Comparison of ENCODE assay signal across 4 worm cellular contexts in the genomic region with DNA sequence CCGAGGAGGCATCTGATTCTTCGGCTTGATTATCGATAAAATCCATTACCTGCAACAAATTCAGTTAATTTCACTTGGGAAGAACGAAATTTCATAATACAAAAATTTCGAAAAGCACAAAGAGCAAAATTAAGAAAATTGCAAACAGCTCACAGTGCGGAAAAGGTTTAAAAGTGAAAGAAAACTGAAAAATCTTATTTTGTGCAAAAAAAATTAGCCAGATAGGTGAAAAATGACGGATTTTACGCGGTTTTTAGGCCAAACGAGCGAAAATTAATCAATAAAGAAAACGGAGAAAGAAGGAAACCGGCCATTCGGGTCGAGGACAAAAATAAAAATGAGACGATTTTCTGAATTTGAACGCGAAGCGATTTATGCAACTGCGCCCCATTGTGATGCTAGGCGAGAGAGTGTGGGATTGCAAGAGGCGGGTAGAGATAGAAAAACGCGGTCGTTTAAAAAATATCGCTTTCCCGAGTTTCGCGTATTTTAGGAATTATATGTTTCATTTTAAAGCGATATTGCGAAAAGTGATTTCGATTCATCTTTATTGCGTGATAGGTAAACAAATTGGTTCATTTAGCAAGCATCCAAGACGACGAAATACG.
TF ChIP-seq lines count a peak whose summit lies in the region.

A gene (minus strand): TSS at position 51 of the 608 bp plus-strand sequence.

TF ChIP-seq in whole organism, L1 larva, 84 proteins besides CTCF, POLR2A, EP300 and RAD21 (continued from another document):
- TF ChIP-seq mab-9 (GFP tag; IDR thresholded peaks at IDR 0.05; lab: Robert Waterston, UW), result peak; percentile 40; the same call in 1 of the 2 replicates
- peak; percentile 72 for TF ChIP-seq xbp-1 (tag; optimal IDR thresholded peaks at IDR 0.05; lab: Kevin White, UChicago)
- no peak for TF ChIP-seq nhr-84 (tag; optimal IDR thresholded peaks at IDR 0.05; lab: Kevin White, UChicago)
- peak; percentile 71 for TF ChIP-seq skn-1 (tag; optimal IDR thresholded peaks at IDR 0.05; lab: Kevin White, UChicago)
- no peak for TF ChIP-seq hpl-2 (GFP tag; optimal IDR thresholded peaks at IDR 0.05; lab: Kevin White, UChicago)
- TF ChIP-seq nhr-20 (tag; optimal IDR thresholded peaks at IDR 0.05; lab: Kevin White, UChicago), result peak; percentile 67
- TF ChIP-seq elt-3 (tag; optimal IDR thresholded peaks at IDR 0.05; lab: Kevin White, UChicago), result peak in 1 of 6 experiments; percentile 38
- peak; percentile 76 for TF ChIP-seq nhr-19 (GFP tag; conservative IDR thresholded peaks at IDR 0.05; lab: Robert Waterston, UW)
- peak; percentile 95 to 97 (median 96) for TF ChIP-seq dpl-1 (GFP tag; optimal IDR thresholded peaks at IDR 0.05; lab: Kevin White, UChicago)
- peak; percentile 74 for TF ChIP-seq lin-15B (tag; optimal IDR thresholded peaks at IDR 0.05; lab: Kevin White, UChicago)
- TF ChIP-seq lsy-2 (tag; optimal IDR thresholded peaks at IDR 0.05; lab: Kevin White, UChicago), result peak in 1 of 2 experiments; percentile 76
- peak; percentile 77 for TF ChIP-seq snu-23 (GFP tag; optimal IDR thresholded peaks at IDR 0.05; lab: Kevin White, UChicago)
- peak; percentile 28 for TF ChIP-seq nhr-77 (tag; optimal IDR thresholded peaks at IDR 0.05; lab: Kevin White, UChicago)
- TF ChIP-seq unc-62 (GFP tag; optimal IDR thresholded peaks at IDR 0.05; lab: Kevin White, UChicago), result no peak
- no peak for TF ChIP-seq mef-2 (tag; optimal IDR thresholded peaks at IDR 0.05; lab: Kevin White, UChicago)
- TF ChIP-seq isw-1 (GFP tag; IDR thresholded peaks at IDR 0.05; lab: Robert Waterston, UW), result peak; percentile 75
- peak; percentile 54 for TF ChIP-seq nhr-90 (tag; optimal IDR thresholded peaks at IDR 0.05; lab: Kevin White, UChicago; ENCODE audit: poor library complexity)
- TF ChIP-seq lin-39 (tag; optimal IDR thresholded peaks at IDR 0.05; lab: Kevin White, UChicago), result peak; percentile 59
- no peak for TF ChIP-seq alr-1 (tag; optimal IDR thresholded peaks at IDR 0.05; lab: Kevin White, UChicago; ENCODE audit: borderline replicate concordance)
- TF ChIP-seq nhr-71 (tag; optimal IDR thresholded peaks at IDR 0.05; lab: Kevin White, UChicago), result peak; percentile 79
- TF ChIP-seq efl-1 (optimal IDR thresholded peaks at IDR 0.05; lab: Kevin White, UChicago), result peak; percentile 76 to 97
- peak; percentile 97 to 100 for TF ChIP-seq efl-1 (GFP tag; optimal IDR thresholded peaks at IDR 0.05 in 1 of 2; lab: Kevin White, UChicago)
- no peak for TF ChIP-seq nhr-76 (tag; optimal IDR thresholded peaks at IDR 0.05; lab: Kevin White, UChicago)
- TF ChIP-seq swsn-7 (tag; optimal IDR thresholded peaks at IDR 0.05; lab: Kevin White, UChicago), result peak; percentile 61

TF ChIP-seq in whole organism, L2 larva, 48 proteins besides CTCF, POLR2A, EP300 and RAD21 (continued from another document):
- TF ChIP-seq nhr-77 (tag; optimal IDR thresholded peaks at IDR 0.05; lab: Kevin White, UChicago), result no peak
- peak; percentile 71 for TF ChIP-seq nhr-129 (tag; optimal IDR thresholded peaks at IDR 0.05; lab: Kevin White, UChicago)
- no peak for TF ChIP-seq nhr-6 (tag; optimal IDR thresholded peaks at IDR 0.05; lab: Kevin White, UChicago)
- TF ChIP-seq sma-3 (GFP tag; optimal IDR thresholded peaks at IDR 0.05; lab: Kevin White, UChicago), result peak; percentile 45
- no peak for TF ChIP-seq skn-1 (tag; optimal IDR thresholded peaks at IDR 0.05; lab: Kevin White, UChicago)
- TF ChIP-seq nhr-23 (tag; optimal IDR thresholded peaks at IDR 0.05; lab: Kevin White, UChicago), result no peak
- TF ChIP-seq nhr-12 (tag; optimal IDR thresholded peaks at IDR 0.05; lab: Kevin White, UChicago), result no peak
- TF ChIP-seq lsy-2 (tag; optimal IDR thresholded peaks at IDR 0.05; lab: Kevin White, UChicago), result peak; percentile 56 to 81
- TF ChIP-seq unc-39 (tag; optimal IDR thresholded peaks at IDR 0.05; lab: Kevin White, UChicago), result no peak

TF ChIP-seq in whole organism, late embryonic, 69 proteins besides CTCF, POLR2A, EP300 and RAD21 (continued from another document):
- TF ChIP-seq ceh-30 (tag; optimal IDR thresholded peaks at IDR 0.05; lab: Kevin White, UChicago) (no peak), sox-4 (tag; optimal IDR thresholded peaks at IDR 0.05; lab: Kevin White, UChicago) (no peak), ceh-22 (tag; optimal IDR thresholded peaks at IDR 0.05; lab: Kevin White, UChicago) (no peak), che-1 (tag; optimal IDR thresholded peaks at IDR 0.05; lab: Kevin White, UChicago) (no peak)

TF ChIP-seq in whole organism, young adult, 124 proteins besides CTCF, POLR2A, EP300 and RAD21 (continued from another document):
- TF ChIP-seq lsl-1 (GFP tag; optimal IDR thresholded peaks at IDR 0.05; lab: Kevin White, UChicago) (peak; percentile 44), Y56A3A.18 (GFP tag; IDR thresholded peaks at IDR 0.05; lab: Robert Waterston, UW) (no peak), nhr-80 (tag; optimal IDR thresholded peaks at IDR 0.05; lab: Kevin White, UChicago) (no peak), egl-44 (GFP tag; IDR thresholded peaks at IDR 0.05; lab: Robert Waterston, UW) (no peak), athp-1 (tag; optimal IDR thresholded peaks at IDR 0.05; lab: Kevin White, UChicago) (no peak), attf-6 (GFP tag; IDR thresholded peaks at IDR 0.05; lab: Robert Waterston, UW) (no peak), him-1 (tag; optimal IDR thresholded peaks at IDR 0.05; lab: Kevin White, UChicago) (no peak), lin-40 (tag; optimal IDR thresholded peaks at IDR 0.05; lab: Kevin White, UChicago) (no peak), F33H1.4 (GFP tag; IDR thresholded peaks at IDR 0.05; lab: Robert Waterston, UW) (0 out of 2 replicates have a peak, but pooled peaks have one; percentile 41), lsy-27 (tag; optimal IDR thresholded peaks at IDR 0.05; lab: Kevin White, UChicago; ENCODE audit: borderline replicate concordance, insufficient read depth) (no peak), snpc-1.3 (tag; optimal IDR thresholded peaks at IDR 0.05; lab: Kevin White, UChicago; ENCODE audit: insufficient read depth) (peak; percentile 9), akir-1 (GFP tag; optimal IDR thresholded peaks at IDR 0.05; lab: Kevin White, UChicago) (no peak), die-1 (tag; optimal IDR thresholded peaks at IDR 0.05; lab: Kevin White, UChicago) (no peak), ztf-26 (tag; optimal IDR thresholded peaks at IDR 0.05; lab: Kevin White, UChicago) (no peak), snpc-1.1 (tag; optimal IDR thresholded peaks at IDR 0.05; lab: Kevin White, UChicago; ENCODE audit: insufficient read depth) (no peak), sptf-2 (GFP tag; optimal IDR thresholded peaks at IDR 0.05; lab: Kevin White, UChicago) (no peak), aptf-3 (GFP tag; IDR thresholded peaks at IDR 0.05; lab: Robert Waterston, UW) (no peak), ceh-58 (GFP tag; IDR thresholded peaks at IDR 0.05; lab: Robert Waterston, UW) (no peak), egrh-3 (GFP tag; IDR thresholded peaks at IDR 0.05; lab: Robert Waterston, UW) (no peak), hsf-1 (GFP tag; IDR thresholded peaks at IDR 0.05; lab: Robert Waterston, UW) (no peak), bed-1 (GFP tag; IDR thresholded peaks at IDR 0.05; lab: Robert Waterston, UW) (no peak), unc-62 (GFP tag; optimal IDR thresholded peaks at IDR 0.05; lab: Kevin White, UChicago) (no peak), dpl-1 (GFP tag; optimal IDR thresholded peaks at IDR 0.05; lab: Kevin White, UChicago) (peak; percentile 63), B0336.3 (GFP tag; IDR thresholded peaks at IDR 0.05; lab: Robert Waterston, UW) (no peak), mes-4 (tag; optimal IDR thresholded peaks at IDR 0.05; lab: Kevin White, UChicago) (no peak), B0261.1 (tag; optimal IDR thresholded peaks at IDR 0.05; lab: Kevin White, UChicago) (no peak), ZK185.1 (tag; optimal IDR thresholded peaks at IDR 0.05; lab: Kevin White, UChicago; ENCODE audit: poor library complexity, severe bottlenecking) (no peak), repo-1 (tag; optimal IDR thresholded peaks at IDR 0.05; lab: Kevin White, UChicago) (no peak), ztf-3 (GFP tag; optimal IDR thresholded peaks at IDR 0.05; lab: Kevin White, UChicago) (no peak), rpc-1 (optimal IDR thresholded peaks at IDR 0.05; lab: Kevin White, UChicago) (no peak), rpc-1 (tag; optimal IDR thresholded peaks at IDR 0.05; lab: Kevin White, UChicago) (no peak), gei-17 (GFP tag; optimal IDR thresholded peaks at IDR 0.05; lab: Kevin White, UChicago) (no peak), hrde-1 (tag; optimal IDR thresholded peaks at IDR 0.05; lab: Kevin White, UChicago; ENCODE audit: borderline replicate concordance) (no peak), ztf-18 (tag; optimal IDR thresholded peaks at IDR 0.05; lab: Kevin White, UChicago) (peak; percentile 34), ekl-4 (GFP tag; IDR thresholded peaks at IDR 0.05; lab: Robert Waterston, UW) (no peak)
